Fruit fly (Drosophila melanogaster): Measurements from ENCODE around the gene p38c.

p38c gene

dm6 chr3R:24151924-24152809 is 2.2 kb upstream of the p38c start, which contains the start of the genes p38a and CG6178 (continued):
- TF ChIP-seq Atf3 (GFP tag; optimal IDR thresholded peaks at IDR 0.05) (peak; percentile 26), CG17186 (GFP tag; optimal IDR thresholded peaks at IDR 0.05) (no peak), salm (tag; optimal IDR thresholded peaks at IDR 0.05) (peak; percentile 96), CG10267 (tag; optimal IDR thresholded peaks at IDR 0.05) (peak; percentile 94), TFAM (GFP tag; optimal IDR thresholded peaks at IDR 0.05) (no peak), CG10431 (GFP tag; optimal IDR thresholded peaks at IDR 0.05) (peak; percentile 83), zf30C (GFP tag; optimal IDR thresholded peaks at IDR 0.05) (no peak), luna (GFP tag; optimal IDR thresholded peaks at IDR 0.05) (no peak), Side (GFP tag; optimal IDR thresholded peaks at IDR 0.05) (no peak), CG7786 (GFP tag; optimal IDR thresholded peaks at IDR 0.05) (peak; percentile 67), oc (tag; optimal IDR thresholded peaks at IDR 0.05) (peak; percentile 95), bcd (GFP tag; optimal IDR thresholded peaks at IDR 0.05) (peak; percentile 98), CG6654 (GFP tag; optimal IDR thresholded peaks at IDR 0.05) (peak; percentile 90), lola (GFP tag; optimal IDR thresholded peaks at IDR 0.05) (peak in 1 of 3 experiments; percentile 94), Ssrp (tag; optimal IDR thresholded peaks at IDR 0.05) (peak; percentile 99), Fer1 (GFP tag; optimal IDR thresholded peaks at IDR 0.05) (peak; percentile 97), Mrtf (GFP tag; IDR thresholded peaks at IDR 0.05) (peak; percentile 95), dati (GFP tag; IDR thresholded peaks at IDR 0.05) (peak; percentile 84), otp (GFP tag; IDR thresholded peaks at IDR 0.05) (peak; percentile 79), CG10543 (GFP tag; optimal IDR thresholded peaks at IDR 0.05) (peak; percentile 96), org-1 (GFP tag; optimal IDR thresholded peaks at IDR 0.05) (peak; percentile 92), CG6175 (GFP tag; IDR thresholded peaks at IDR 0.05) (peak; percentile 91), crol (GFP tag; IDR thresholded peaks at IDR 0.05) (peak; percentile 57), D19A (tag; optimal IDR thresholded peaks at IDR 0.05) (peak; percentile 98), BEAF-32 (GFP tag; optimal IDR thresholded peaks at IDR 0.05) (peak; percentile 15), GATAe (GFP tag; conservative IDR thresholded peaks at IDR 0.05) (peak; percentile 89), CG10565 (GFP tag; optimal IDR thresholded peaks at IDR 0.05) (peak; percentile 45), CG8089 (GFP tag; optimal IDR thresholded peaks at IDR 0.05) (no peak), CG31365 (tag; optimal IDR thresholded peaks at IDR 0.05) (peak; percentile 9), nau (GFP tag; optimal IDR thresholded peaks at IDR 0.05) (no peak), Jarid2 (GFP tag; optimal IDR thresholded peaks at IDR 0.05) (peak; percentile 86), zen2 (GFP tag; IDR thresholded peaks at IDR 0.05; ENCODE audit: partially characterized antibody) (no peak), chinmo (GFP tag; IDR thresholded peaks at IDR 0.05; ENCODE audit: partially characterized antibody) (peak; percentile 89; the same call in 3 of the 4 replicates), sens-2 (GFP tag; IDR thresholded peaks at IDR 0.05) (peak; percentile 83), sens (GFP tag) (peak; percentile 82), her (GFP tag; optimal IDR thresholded peaks at IDR 0.05) (no peak), pum (GFP tag; optimal IDR thresholded peaks at IDR 0.05) (peak; percentile 35), CG12744 (GFP tag; optimal IDR thresholded peaks at IDR 0.05) (no peak), CG12236 (GFP tag; optimal IDR thresholded peaks at IDR 0.05) (no peak), gfzf (GFP tag; optimal IDR thresholded peaks at IDR 0.05) (no peak), toy (GFP tag; IDR thresholded peaks at IDR 0.05) (peak; percentile 82), Sox100B (GFP tag; optimal IDR thresholded peaks at IDR 0.05) (peak; percentile 99), CG34376 (GFP tag; optimal IDR thresholded peaks at IDR 0.05) (peak; percentile 68), CG18619 (GFP tag; optimal IDR thresholded peaks at IDR 0.05) (peak; percentile 97), ems (GFP tag; optimal IDR thresholded peaks at IDR 0.05) (peak; percentile 36), CG8924 (tag; optimal IDR thresholded peaks at IDR 0.05) (peak; percentile 99), CG30403 (GFP tag; optimal IDR thresholded peaks at IDR 0.05) (peak; percentile 95), CG34224 (GFP tag; IDR thresholded peaks at IDR 0.05; ENCODE audit: partially characterized antibody) (0 out of 3 replicates have a peak, but pooled peaks have one; percentile 25)

Measured in whole organism, embryonic.